Worm (Caenorhabditis elegans): ENCODE data around the gene bnc-1.

The bnc-1 gene

DNA sequence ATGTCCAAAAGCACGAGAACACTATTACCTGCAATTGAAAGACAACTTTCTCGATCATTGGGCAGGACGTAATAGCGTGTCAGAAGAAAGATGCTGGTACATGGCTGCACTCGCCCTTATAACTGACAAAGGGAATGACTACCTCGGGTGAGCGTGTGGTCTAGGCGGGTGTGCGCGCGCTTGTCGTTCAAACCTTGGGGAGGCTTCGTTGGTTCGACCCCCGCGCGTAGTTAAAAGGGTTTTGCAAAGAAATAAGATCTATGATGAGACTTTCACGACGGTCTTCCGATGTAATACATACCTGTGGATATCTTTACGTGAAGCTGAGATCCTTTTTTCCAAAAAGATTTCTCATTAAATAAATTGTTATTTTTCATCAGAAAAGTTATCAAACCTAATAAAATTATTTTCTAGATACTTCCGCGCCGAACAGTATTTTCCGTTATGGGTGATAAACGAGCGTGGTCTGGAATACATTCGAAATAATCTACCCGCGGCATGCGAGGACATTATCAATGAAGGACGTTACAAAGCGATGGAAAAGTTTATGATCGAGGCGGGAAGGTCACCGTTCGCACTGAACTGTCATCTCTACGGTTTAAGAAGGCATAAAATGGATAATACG, 26.7 kb upstream of the bnc-1 start (continued):
- TF ChIP-seq Y53F4B.3 (GFP tag; IDR thresholded peaks at IDR 0.05): peak; percentile 90
- TF ChIP-seq lin-26 (GFP tag; IDR thresholded peaks at IDR 0.05): peak; percentile 99
- peak; percentile 92 for TF ChIP-seq attf-6 (GFP tag; IDR thresholded peaks at IDR 0.05)
- no peak for TF ChIP-seq nfya-1 (tag; optimal IDR thresholded peaks at IDR 0.05; ENCODE audit: borderline replicate concordance, insufficient read depth)
- peak; percentile 99 for TF ChIP-seq zfh-2 (GFP tag; conservative IDR thresholded peaks at IDR 0.05)
- TF ChIP-seq ekl-4 (GFP tag; IDR thresholded peaks at IDR 0.05): peak; percentile 99
- TF ChIP-seq F10E7.11 (tag; optimal IDR thresholded peaks at IDR 0.05): peak; percentile 100
- peak; percentile 96 for TF ChIP-seq hmg-20 (GFP tag; IDR thresholded peaks at IDR 0.05)
- peak; percentile 89 for TF ChIP-seq B0019.2 (GFP tag; conservative IDR thresholded peaks at IDR 0.05)
- peak; percentile 97 for TF ChIP-seq ztf-28 (GFP tag; IDR thresholded peaks at IDR 0.05)
- TF ChIP-seq nhr-80 (tag; optimal IDR thresholded peaks at IDR 0.05): peak; percentile 67
- TF ChIP-seq F55B11.4 (tag; optimal IDR thresholded peaks at IDR 0.05; ENCODE audit: borderline replicate concordance, insufficient read depth): peak; percentile 58
- TF ChIP-seq efl-1 (GFP tag; optimal IDR thresholded peaks at IDR 0.05): peak; percentile 49
- TF ChIP-seq D2030.7 (GFP tag; IDR thresholded peaks at IDR 0.05): peak; percentile 90
- TF ChIP-seq snpc-3.4 (tag; optimal IDR thresholded peaks at IDR 0.05): peak; percentile 91
- peak; percentile 91 for TF ChIP-seq K12H6.12 (tag; optimal IDR thresholded peaks at IDR 0.05)
- peak; percentile 93 for TF ChIP-seq mel-28 (tag; optimal IDR thresholded peaks at IDR 0.05; ENCODE audit: borderline replicate concordance)
- peak; percentile 95 for TF ChIP-seq madf-3 (GFP tag; IDR thresholded peaks at IDR 0.05)
- peak; percentile 87 for TF ChIP-seq snpc-4 (GFP tag; optimal IDR thresholded peaks at IDR 0.05)
- peak in 3 of 4 experiments; percentile 83 to 87 (median 86) for TF ChIP-seq snpc-4 (tag; optimal IDR thresholded peaks at IDR 0.05)
- peak; percentile 99 for TF ChIP-seq sea-2 (GFP tag; IDR thresholded peaks at IDR 0.05)
- peak; percentile 100 for TF ChIP-seq F52B5.7 (tag; optimal IDR thresholded peaks at IDR 0.05)
- no peak for TF ChIP-seq unc-62 (GFP tag; optimal IDR thresholded peaks at IDR 0.05)
- TF ChIP-seq ztf-18 (tag; optimal IDR thresholded peaks at IDR 0.05): peak; percentile 91
- TF ChIP-seq ztf-25 (GFP tag; IDR thresholded peaks at IDR 0.05): peak; percentile 98
- TF ChIP-seq ets-4 (GFP tag; optimal IDR thresholded peaks at IDR 0.05): peak; percentile 100
- peak; percentile 86 for TF ChIP-seq ceh-100 (GFP tag; IDR thresholded peaks at IDR 0.05)
- TF ChIP-seq tlf-1 (GFP tag; optimal IDR thresholded peaks at IDR 0.05): peak; percentile 95
- TF ChIP-seq B0261.1 (tag; optimal IDR thresholded peaks at IDR 0.05): peak; percentile 99
- peak; percentile 93 for TF ChIP-seq K11D2.4 (GFP tag; IDR thresholded peaks at IDR 0.05)
- peak; percentile 97 for TF ChIP-seq attf-5 (GFP tag; optimal IDR thresholded peaks at IDR 0.05)
- TF ChIP-seq xnd-1 (tag; optimal IDR thresholded peaks at IDR 0.05): peak; percentile 50
- peak; percentile 74 for TF ChIP-seq F33H1.4 (GFP tag; IDR thresholded peaks at IDR 0.05)
- TF ChIP-seq F39B2.1 (GFP tag; IDR thresholded peaks at IDR 0.05): peak; percentile 96
- peak; percentile 96 for TF ChIP-seq bed-2 (GFP tag; IDR thresholded peaks at IDR 0.05)
- TF ChIP-seq ceh-91 (GFP tag; IDR thresholded peaks at IDR 0.05): peak; percentile 80
- peak; percentile 13 to 79 (median 70) for TF ChIP-seq lin-35 (GFP tag; optimal IDR thresholded peaks at IDR 0.05)
- peak; percentile 95 for TF ChIP-seq ztf-26 (tag; optimal IDR thresholded peaks at IDR 0.05)
- peak; percentile 82 for TF ChIP-seq egrh-3 (GFP tag; IDR thresholded peaks at IDR 0.05)
- peak; percentile 90 for TF ChIP-seq mcd-1 (GFP tag; IDR thresholded peaks at IDR 0.05)
- peak; percentile 87 for TF ChIP-seq Y67H2A.10 (GFP tag; conservative IDR thresholded peaks at IDR 0.05)
- TF ChIP-seq ceh-79 (tag; optimal IDR thresholded peaks at IDR 0.05): peak; percentile 100
- TF ChIP-seq rec-8 (tag; optimal IDR thresholded peaks at IDR 0.05): peak; percentile 96 to 99
- peak; percentile 99 for TF ChIP-seq F57C9.4 (tag; optimal IDR thresholded peaks at IDR 0.05)
- peak; percentile 95 for TF ChIP-seq ztf-6 (GFP tag; IDR thresholded peaks at IDR 0.05)
- peak; percentile 95 for TF ChIP-seq F23B12.7 (tag; optimal IDR thresholded peaks at IDR 0.05; ENCODE audit: insufficient read depth)
- peak; percentile 90 for TF ChIP-seq F22D6.2 (tag; optimal IDR thresholded peaks at IDR 0.05)

All from whole organism, young adult.